Fruit fly (Drosophila melanogaster) whole organism, wandering third instar larva: ENCODE data around the gene CG15423.

ENCODE experiments used
- CG32264 ChIP-seq: fragments of 200-800 bp; sonication (Bioruptor generic); optimal IDR thresholded peaks from 2 replicates; lab custom pipeline; 2016; ENCODE audit warnings: missing biosample characterization, missing genetic modification characterization
- GATAd ChIP-seq: sonication (Bioruptor generic); optimal IDR thresholded peaks from 2 replicates; lab custom pipeline; 2016; ENCODE audit warnings: missing biosample characterization, missing genetic modification characterization
- Hr78 ChIP-seq: fragments of >200 bp; optimal IDR thresholded peaks from 2 replicates; lab custom pipeline; 2017; ENCODE audit warnings: missing biosample characterization, missing genetic modification characterization
- Hr83 ChIP-seq: fragments of 200-300 bp; sonication (Bioruptor generic); optimal IDR thresholded peaks from 2 replicates; lab custom pipeline; 2016; ENCODE audit warnings: missing biosample characterization, mild to moderate bottlenecking, missing genetic modification characterization, moderate library complexity; ENCODE audit not compliant: poor library complexity, severe bottlenecking
- Mio ChIP-seq: sonication (Bioruptor generic); optimal IDR thresholded peaks from 2 replicates; lab custom pipeline; 2016; ENCODE audit warnings: missing biosample characterization, missing genetic modification characterization
- Myc ChIP-seq: fragments of >200 bp; optimal IDR thresholded peaks from 2 replicates; lab custom pipeline; 2017
- OdsH ChIP-seq: fragments of 200-800 bp; sonication (Bioruptor generic); optimal IDR thresholded peaks from 2 replicates; lab custom pipeline; 2016; ENCODE audit warnings: missing biosample characterization, mild to moderate bottlenecking, missing genetic modification characterization
- dmrt93B ChIP-seq: fragments of 200-800 bp; sonication (Bioruptor generic); optimal IDR thresholded peaks from 2 replicates; lab custom pipeline; 2018; ENCODE audit warnings: missing biosample characterization, mild to moderate bottlenecking, missing genetic modification characterization
- fru ChIP-seq: fragments of 200-800 bp; sonication (Bioruptor generic); optimal IDR thresholded peaks from 3 replicates; lab custom pipeline; 2016; ENCODE audit warnings: missing biosample characterization, mild to moderate bottlenecking, missing genetic modification characterization
- tai ChIP-seq: sonication (Bioruptor generic); optimal IDR thresholded peaks from 2 replicates; lab custom pipeline; 2016; ENCODE audit warnings: missing biosample characterization, missing genetic modification characterization
- usp ChIP-seq: fragments of >200 bp; optimal IDR thresholded peaks from 2 replicates; lab custom pipeline; 2017; ENCODE audit warnings: missing biosample characterization, missing genetic modification characterization

dm6 chr2L:4037015-4037414 lies 31.2 kb downstream of the CG15423 start:
- TF ChIP-seq usp (GFP tag; lab: Kevin White, UChicago) (no peak), Mio (GFP tag; lab: Kevin White, UChicago) (no peak), GATAd (GFP tag; lab: Kevin White, UChicago) (no peak), dmrt93B (GFP tag; lab: Kevin White, UChicago) (no peak), Hr78 (GFP tag; lab: Kevin White, UChicago) (no peak), fru (GFP tag; lab: Kevin White, UChicago) (no peak), CG32264 (GFP tag; lab: Kevin White, UChicago) (no peak), Myc (lab: Kevin White, UChicago) (no peak), tai (GFP tag; lab: Kevin White, UChicago) (no peak), Hr83 (no peak), OdsH (GFP tag; lab: Kevin White, UChicago) (no peak)
